Worm (Caenorhabditis elegans): ENCODE data around the gene ZC504.1.

ZC504.1 gene

ce11 chrX:10444705-10445104 lies 37.8 kb downstream of the ZC504.1 start, which contains the start of gene C39B10.4:
Gene C39B10.4 (plus strand): TSS chrX:10445005.
- TF ChIP-seq ceh-45 (GFP tag; IDR thresholded peaks at IDR 0.05), result no peak
- no peak for TF ChIP-seq pros-1 (tag; optimal IDR thresholded peaks at IDR 0.05)
- no peak for TF ChIP-seq zip-5 (tag; optimal IDR thresholded peaks at IDR 0.05)
- TF ChIP-seq fkh-6 (tag; optimal IDR thresholded peaks at IDR 0.05), result no peak
- no peak for TF ChIP-seq nfya-1 (tag; optimal IDR thresholded peaks at IDR 0.05)
- TF ChIP-seq lin-11 (tag; optimal IDR thresholded peaks at IDR 0.05), result no peak
- TF ChIP-seq mec-3 (tag; optimal IDR thresholded peaks at IDR 0.05; ENCODE audit: borderline replicate concordance), result no peak
- no peak for TF ChIP-seq odd-2 (tag; optimal IDR thresholded peaks at IDR 0.05)
- TF ChIP-seq madf-2 (tag; optimal IDR thresholded peaks at IDR 0.05), result no peak
- no peak for TF ChIP-seq sox-4 (tag; optimal IDR thresholded peaks at IDR 0.05)
- TF ChIP-seq pag-3 (tag; optimal IDR thresholded peaks at IDR 0.05; ENCODE audit: borderline replicate concordance), result no peak
- no peak for TF ChIP-seq tbx-2 (tag; optimal IDR thresholded peaks at IDR 0.05)
- TF ChIP-seq K09A11.1 (tag; optimal IDR thresholded peaks at IDR 0.05; ENCODE audit: insufficient read depth), result no peak
- no peak for TF ChIP-seq Y22D7AL.16 (tag; optimal IDR thresholded peaks at IDR 0.05)
- no peak for TF ChIP-seq unc-3 (GFP tag; conservative IDR thresholded peaks at IDR 0.05)
- TF ChIP-seq unc-3 (tag; optimal IDR thresholded peaks at IDR 0.05), result no peak
- TF ChIP-seq pha-2 (tag; optimal IDR thresholded peaks at IDR 0.05), result no peak
- TF ChIP-seq ceh-14 (tag; optimal IDR thresholded peaks at IDR 0.05), result no peak

- TF ChIP-seq pros-1 (tag; optimal IDR thresholded peaks at IDR 0.05) (no peak), K09A11.1 (tag; optimal IDR thresholded peaks at IDR 0.05; ENCODE audit: insufficient read depth) (no peak), ceh-14 (tag; optimal IDR thresholded peaks at IDR 0.05) (no peak), odd-2 (tag; optimal IDR thresholded peaks at IDR 0.05) (no peak), elt-4 (tag; optimal IDR thresholded peaks at IDR 0.05) (no peak), pag-3 (tag; optimal IDR thresholded peaks at IDR 0.05; ENCODE audit: borderline replicate concordance) (no peak), gmeb-2 (tag; optimal IDR thresholded peaks at IDR 0.05) (no peak), hlh-6 (tag; optimal IDR thresholded peaks at IDR 0.05) (no peak), npax-4 (tag; optimal IDR thresholded peaks at IDR 0.05) (no peak), fkh-6 (tag; optimal IDR thresholded peaks at IDR 0.05) (no peak), hlh-30 (tag; optimal IDR thresholded peaks at IDR 0.05; ENCODE audit: insufficient read depth) (no peak), nhr-11 (tag; optimal IDR thresholded peaks at IDR 0.05) (no peak), fax-1 (tag; optimal IDR thresholded peaks at IDR 0.05) (no peak)
These were observed 40.0 kb downstream of the ZC504.1 start, which contains the start of gene C39B10.5 for ce11 chrX:10446982-10447381. Gene C39B10.5 (plus strand): TSS chrX:10447343.

ce11 chrX:10453960-10454359 lies 47.0 kb downstream of the ZC504.1 start, which contains the start of gene lgc-41:
Gene lgc-41 (plus strand): TSS chrX:10454260.
- no peak for TF ChIP-seq sox-2 (GFP tag; IDR thresholded peaks at IDR 0.05)
- TF ChIP-seq pat-9 (tag; optimal IDR thresholded peaks at IDR 0.05), result no peak
- no peak for TF ChIP-seq syd-9 (tag; optimal IDR thresholded peaks at IDR 0.05)
- TF ChIP-seq ceh-48 (tag; optimal IDR thresholded peaks at IDR 0.05), result no peak
- TF ChIP-seq nhr-11 (tag; optimal IDR thresholded peaks at IDR 0.05), result no peak

All from whole organism, late embryonic.